Worm (Caenorhabditis elegans) whole organism, L4/young adult: ENCODE results near the gene srj-49.

Experiments
- W03F9.2 ChIP-seq: fragments of 150-350 bp; optimal IDR thresholded peaks from 2 replicates; lab custom pipeline; 2014; ENCODE audit warnings: missing biosample characterization, missing genetic modification characterization
- dao-5 ChIP-seq: sonication (generic microtip); optimal IDR thresholded peaks from 2 replicates; lab custom pipeline; 2016; ENCODE audit warnings: missing genotype, missing genetic modification characterization, moderate library complexity, missing compliant biosample characterization
- him-1 ChIP-seq: sonication (generic microtip); optimal IDR thresholded peaks from 2 replicates; lab custom pipeline; 2016; ENCODE audit warnings: missing genotype, missing genetic modification reagents, missing genetic modification characterization, missing compliant biosample characterization

ce11 chrV:2880356-2880755 lies 32.2 kb upstream of the srj-49 start:
- no peak for TF ChIP-seq him-1 (tag; lab: Kevin White, UChicago)
- no peak for TF ChIP-seq W03F9.2
- no peak for TF ChIP-seq dao-5 (tag; lab: Kevin White, UChicago)
